Worm (Caenorhabditis elegans) whole organism, midembryonic: ENCODE measurements around the gene Y57E12AL.6.

Source experiments
- T22C8.4 ChIP-seq: fragments of 200-800 bp; sonication (Bioruptor generic); IDR thresholded peaks from 2 replicates; pipeline ENCODE4 v1.3.6; 2022; ENCODE audit warnings: missing genetic modification characterization, missing compliant biosample characterization
- cog-1 ChIP-seq: sonication (generic microtip); optimal IDR thresholded peaks from 2 replicates; lab custom pipeline; 2016; ENCODE audit warnings: missing genetic modification characterization, missing compliant biosample characterization
- flt-1 ChIP-seq: fragments of 200-800 bp; sonication (Bioruptor generic); IDR thresholded peaks from 2 replicates; pipeline ENCODE4 v1.3.6; 2022; ENCODE audit warnings: missing genetic modification characterization, missing compliant biosample characterization
- ref-1 ChIP-seq: fragments of 200-800 bp; sonication (Bioruptor generic); conservative IDR thresholded peaks from 2 replicates; pipeline ENCODE4 v1.3.6; 2022; ENCODE audit warnings: missing genetic modification reagents, missing genetic modification characterization, missing compliant biosample characterization
- tab-1 ChIP-seq: fragments of 200-800 bp; sonication (Bioruptor generic); IDR thresholded peaks from 2 replicates; pipeline ENCODE4 v1.3.6; 2022; ENCODE audit warnings: missing genetic modification characterization, missing compliant biosample characterization
- ztf-23 ChIP-seq: fragments of 200-800 bp; sonication (Bioruptor generic); IDR thresholded peaks from 2 replicates; pipeline ENCODE4 v1.3.6; 2022; ENCODE audit warnings: missing genetic modification reagents, missing genetic modification characterization, missing compliant biosample characterization
- ztf-29 ChIP-seq: fragments of 200-800 bp; sonication (Bioruptor generic); IDR thresholded peaks from 2 replicates; pipeline ENCODE4 v1.3.6; 2022; ENCODE audit warnings: missing genetic modification reagents, missing genetic modification characterization, missing compliant biosample characterization

DNA sequence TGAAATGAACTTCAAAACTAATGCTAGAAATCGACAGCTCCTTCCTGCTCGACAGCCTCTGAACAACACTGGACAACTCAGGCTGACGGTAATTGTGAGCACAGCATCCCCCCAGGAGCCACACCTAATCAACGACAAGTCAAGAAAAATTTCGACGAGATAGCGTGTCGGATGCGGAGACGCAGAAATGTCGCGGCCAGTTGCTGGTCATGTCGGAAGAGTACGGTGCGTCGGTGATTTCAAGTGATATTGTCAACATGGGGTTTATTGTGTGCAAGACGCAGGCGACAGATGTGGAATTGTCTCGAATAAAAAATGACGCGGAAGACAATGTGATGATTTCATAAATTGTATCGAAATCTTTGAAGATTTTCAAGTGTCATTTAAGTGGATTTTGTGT lies 23.8 kb downstream of the Y57E12AL.6 start, which contains the start of gene twk-11:
- TF ChIP-seq flt-1 (no peak), ref-1 (GFP tag; lab: Robert Waterston, UW) (no peak), cog-1 (tag; lab: Kevin White, UChicago) (no peak), tab-1 (GFP tag; lab: Robert Waterston, UW) (no peak), ztf-23 (GFP tag; lab: Robert Waterston, UW) (no peak), ztf-29 (GFP tag; lab: Robert Waterston, UW) (no peak), T22C8.4 (GFP tag; lab: Robert Waterston, UW) (no peak)
